Fruit fly (Drosophila melanogaster) whole organism, embryonic: ENCODE results near the gene spn-B.

Experiments
- Atf3 ChIP-seq: fragments of 200-800 bp; sonication (Bioruptor generic); optimal IDR thresholded peaks from 3 replicates; lab custom pipeline; 2016; ENCODE audit warnings: missing biosample characterization, missing genetic modification characterization
- B-H2 ChIP-seq: fragments of 200-800 bp; sonication (Bioruptor generic); optimal IDR thresholded peaks from 2 replicates; lab custom pipeline; 2018; ENCODE audit warnings: missing biosample characterization, mild to moderate bottlenecking, missing genetic modification characterization
- CG10267 ChIP-seq: fragments of 200-800 bp; sonication (Bioruptor generic); optimal IDR thresholded peaks from 2 replicates; lab custom pipeline; 2018; ENCODE audit warnings: missing biosample characterization, mild to moderate bottlenecking, missing genetic modification characterization, moderate library complexity
- CG11247 ChIP-seq: fragments of 200-800 bp; sonication (Bioruptor generic); IDR thresholded peaks from 2 replicates; pipeline ENCODE4 v1.3.6; 2022; ENCODE audit warnings: missing biosample characterization, missing genetic modification characterization
- CG12104 ChIP-seq: fragments of 200-800 bp; sonication (Bioruptor generic); optimal IDR thresholded peaks from 3 replicates; lab custom pipeline; 2016; ENCODE audit warnings: missing biosample characterization, missing genetic modification characterization
- CG12299 ChIP-seq: fragments of 200-800 bp; sonication (Bioruptor generic); optimal IDR thresholded peaks from 2 replicates; lab custom pipeline; 2018; ENCODE audit warnings: missing biosample characterization, mild to moderate bottlenecking, missing genetic modification characterization
- CG12659 ChIP-seq: fragments of 200-800 bp; sonication (Bioruptor generic); optimal IDR thresholded peaks from 3 replicates; lab custom pipeline; 2017; ENCODE audit warnings: mild to moderate bottlenecking, missing biosample characterization, missing genetic modification reagents, missing genetic modification characterization
- CG1602 ChIP-seq: fragments of 200-800 bp; sonication (Bioruptor generic); optimal IDR thresholded peaks from 3 replicates; lab custom pipeline; 2016; ENCODE audit warnings: missing biosample characterization, missing genetic modification characterization
- CG18619 ChIP-seq: fragments of 200-800 bp; sonication (Bioruptor generic); optimal IDR thresholded peaks from 3 replicates; lab custom pipeline; 2017; ENCODE audit warnings: missing biosample characterization, mild to moderate bottlenecking, missing genetic modification characterization
- CG2116 ChIP-seq: fragments of 200-800 bp; sonication (Bioruptor generic); optimal IDR thresholded peaks from 3 replicates; lab custom pipeline; 2018; ENCODE audit warnings: missing biosample characterization, mild to moderate bottlenecking, missing genetic modification characterization
- CG3163 ChIP-seq: fragments of 200-800 bp; sonication (Bioruptor generic); optimal IDR thresholded peaks from 3 replicates; lab custom pipeline; 2016; ENCODE audit warnings: missing biosample characterization, missing genetic modification characterization
- CG4328 ChIP-seq: fragments of 200-800 bp; sonication (Bioruptor generic); optimal IDR thresholded peaks from 3 replicates; lab custom pipeline; 2017; ENCODE audit warnings: missing biosample characterization, missing genetic modification reagents, missing genetic modification characterization
- CG4854 ChIP-seq: fragments of 200-800 bp; sonication (Bioruptor generic); optimal IDR thresholded peaks from 2 replicates; lab custom pipeline; 2016; ENCODE audit warnings: missing biosample characterization, missing genetic modification characterization, inconsistent platforms
- CG5953 ChIP-seq: fragments of 200-800 bp; sonication (Bioruptor generic); IDR thresholded peaks from 2 replicates; pipeline ENCODE4 v1.3.6; 2022; ENCODE audit warnings: missing biosample characterization, missing genetic modification characterization
- CG6791 ChIP-seq: fragments of 200-800 bp; sonication (Bioruptor generic); IDR thresholded peaks from 3 replicates; pipeline ENCODE4 v1.3.6; 2022; ENCODE audit warnings: missing biosample characterization, missing genetic modification characterization; ENCODE audit not compliant: partially characterized antibody
- CG7357 ChIP-seq: fragments of 200-800 bp; sonication (Bioruptor generic); IDR thresholded peaks from 3 replicates; pipeline ENCODE4 v1.3.6; 2022; ENCODE audit warnings: missing biosample characterization, missing genetic modification characterization
- CG7556 ChIP-seq: fragments of 200-800 bp; sonication (Bioruptor generic); optimal IDR thresholded peaks from 2 replicates; lab custom pipeline; 2017; ENCODE audit warnings: missing biosample characterization, mild to moderate bottlenecking, missing genetic modification characterization
- CG7745 ChIP-seq: fragments of 200-800 bp; sonication (Bioruptor generic); optimal IDR thresholded peaks from 2 replicates; lab custom pipeline; 2018; ENCODE audit warnings: missing biosample characterization, mild to moderate bottlenecking, missing genetic modification characterization, moderate library complexity
- CG9727 ChIP-seq: fragments of 200-800 bp; sonication (Bioruptor generic); optimal IDR thresholded peaks from 3 replicates; lab custom pipeline; 2017; ENCODE audit warnings: missing biosample characterization, mild to moderate bottlenecking, missing genetic modification characterization
- Dek ChIP-seq: fragments of 200-800 bp; sonication (Bioruptor generic); optimal IDR thresholded peaks from 3 replicates; lab custom pipeline; 2019; ENCODE audit warnings: missing biosample characterization, mild to moderate bottlenecking, missing genetic modification characterization, moderate library complexity
- Dip2 ChIP-seq: fragments of 200-800 bp; sonication (Bioruptor generic); IDR thresholded peaks from 2 replicates; pipeline ENCODE4 v1.3.6; 2022; ENCODE audit warnings: missing biosample characterization, missing genetic modification characterization
- E2f2 ChIP-seq: fragments of 200-800 bp; sonication (Bioruptor generic); IDR thresholded peaks from 2 replicates; pipeline ENCODE4 v1.3.6; 2022; ENCODE audit warnings: missing biosample characterization, missing genetic modification characterization
- Gsc ChIP-seq: fragments of 200-800 bp; sonication (Bioruptor generic); IDR thresholded peaks from 2 replicates; pipeline ENCODE4 v1.3.6; 2022; ENCODE audit warnings: missing biosample characterization, missing genetic modification characterization
- HmgD ChIP-seq: fragments of 200-800 bp; sonication (Bioruptor generic); optimal IDR thresholded peaks from 3 replicates; lab custom pipeline; 2016; ENCODE audit warnings: missing biosample characterization, missing genetic modification characterization
- Kr ChIP-seq: fragments of 200-800 bp; sonication (Bioruptor generic); optimal IDR thresholded peaks from 2 replicates; lab custom pipeline; 2017; ENCODE audit warnings: missing biosample characterization, mild to moderate bottlenecking, missing genetic modification characterization
- Lim3 ChIP-seq: fragments of 200-800 bp; sonication (Bioruptor generic); IDR thresholded peaks from 2 replicates; pipeline ENCODE4 v1.3.6; 2022; ENCODE audit warnings: missing biosample characterization, missing genetic modification characterization
- Mad ChIP-seq: fragments of 200-800 bp; sonication (Bioruptor generic); optimal IDR thresholded peaks from 2 replicates; lab custom pipeline; 2016; ENCODE audit warnings: missing biosample characterization, missing genetic modification characterization
- NC2α ChIP-seq: fragments of 200-800 bp; sonication (Bioruptor generic); optimal IDR thresholded peaks from 2 replicates; lab custom pipeline; 2016; ENCODE audit warnings: missing biosample characterization, missing genetic modification characterization
- NC2β ChIP-seq: fragments of 200-800 bp; sonication (Bioruptor generic); optimal IDR thresholded peaks from 2 replicates; lab custom pipeline; 2016; ENCODE audit warnings: missing biosample characterization, missing genetic modification characterization
- Oli ChIP-seq: fragments of 200-800 bp; sonication (Bioruptor generic); optimal IDR thresholded peaks from 2 replicates; lab custom pipeline; 2018; ENCODE audit warnings: missing biosample characterization, mild to moderate bottlenecking, missing genetic modification characterization, moderate library complexity
- Ptx1 ChIP-seq: fragments of 200-800 bp; sonication (Bioruptor generic); IDR thresholded peaks from 2 replicates; pipeline ENCODE4 v1.3.6; 2022; ENCODE audit warnings: missing biosample characterization, missing genetic modification characterization
- Trl ChIP-seq, 3 experiments: fragments of >200 bp in 2 of 3; fragments of 200-800 bp in 1 of 3; sonication (Bioruptor generic) in 1 of 3; optimal IDR thresholded peaks; 2 replicates in 1 of 3; 3 replicates in 2 of 3; lab custom pipeline; 2016 to 2017; ENCODE audit warnings: missing biosample characterization in 1 of 3, missing genetic modification characterization in 1 of 3
- Vsx1 ChIP-seq: fragments of 200-800 bp; sonication (Bioruptor generic); optimal IDR thresholded peaks from 2 replicates; lab custom pipeline; 2017; ENCODE audit warnings: missing biosample characterization, mild to moderate bottlenecking, missing genetic modification characterization, missing genetic modification reagents
- crc ChIP-seq: fragments of 200-800 bp; sonication (Bioruptor generic); optimal IDR thresholded peaks from 2 replicates; lab custom pipeline; 2016; ENCODE audit warnings: missing biosample characterization, missing genetic modification characterization
- crp ChIP-seq, 2 experiments: fragments of 200-800 bp; sonication (Bioruptor generic); optimal IDR thresholded peaks; 2 replicates in 1 of 2; 3 replicates in 1 of 2; lab custom pipeline; 2017; ENCODE audit warnings: missing biosample characterization in 2 of 2, missing genetic modification characterization in 2 of 2, mild to moderate bottlenecking in 1 of 2, moderate library complexity in 1 of 2
- dati ChIP-seq: fragments of 200-800 bp; sonication (Bioruptor generic); IDR thresholded peaks from 2 replicates; pipeline ENCODE4 v1.3.6; 2022; ENCODE audit warnings: missing biosample characterization, missing genetic modification characterization
- disco-r ChIP-seq: fragments of 200-800 bp; sonication (Bioruptor generic); optimal IDR thresholded peaks from 2 replicates; lab custom pipeline; 2016; ENCODE audit warnings: missing biosample characterization, missing genetic modification characterization
- dmrt99B ChIP-seq: fragments of 200-800 bp; sonication (Bioruptor generic); optimal IDR thresholded peaks from 2 replicates; lab custom pipeline; 2018; ENCODE audit warnings: missing biosample characterization, mild to moderate bottlenecking, missing genetic modification characterization, moderate library complexity
- emc ChIP-seq: fragments of 200-800 bp; sonication (Bioruptor generic); optimal IDR thresholded peaks from 2 replicates; lab custom pipeline; 2016; ENCODE audit warnings: missing biosample characterization, missing genetic modification characterization
- eyg ChIP-seq: fragments of 200-800 bp; sonication (Bioruptor generic); optimal IDR thresholded peaks from 3 replicates; lab custom pipeline; 2016; ENCODE audit warnings: missing biosample characterization, missing genetic modification characterization
- jing ChIP-seq: fragments of 200-800 bp; sonication (Bioruptor generic); optimal IDR thresholded peaks from 2 replicates; lab custom pipeline; 2018; ENCODE audit warnings: missing biosample characterization, mild to moderate bottlenecking, missing genetic modification characterization
- lab ChIP-seq: fragments of 200-800 bp; sonication (Bioruptor generic); optimal IDR thresholded peaks from 3 replicates; lab custom pipeline; 2017; ENCODE audit warnings: missing biosample characterization, missing genetic modification characterization, mild to moderate bottlenecking, moderate library complexity, missing genetic modification reagents
- p53 ChIP-seq: fragments of 200-800 bp; sonication (Bioruptor generic); optimal IDR thresholded peaks from 2 replicates; lab custom pipeline; 2016; ENCODE audit warnings: missing biosample characterization, missing genetic modification characterization
- psq ChIP-seq: fragments of 200-800 bp; sonication (Bioruptor generic); optimal IDR thresholded peaks from 2 replicates; lab custom pipeline; 2017; ENCODE audit warnings: missing biosample characterization, missing genetic modification characterization
- sisA ChIP-seq: fragments of 200-800 bp; sonication (Bioruptor generic); IDR thresholded peaks from 2 replicates; pipeline ENCODE4 v1.3.6; 2022; ENCODE audit warnings: missing biosample characterization, missing genetic modification characterization
- sug ChIP-seq: fragments of 200-800 bp; optimal IDR thresholded peaks from 2 replicates; lab custom pipeline; 2019; ENCODE audit warnings: missing biosample characterization, mild to moderate bottlenecking, missing genetic modification characterization, moderate library complexity
- tap ChIP-seq: fragments of 200-800 bp; optimal IDR thresholded peaks from 3 replicates; lab custom pipeline; 2019; ENCODE audit warnings: missing biosample characterization, mild to moderate bottlenecking, missing genetic modification characterization, moderate library complexity
- unc-4 ChIP-seq: fragments of 200-800 bp; sonication (Bioruptor generic); IDR thresholded peaks from 2 replicates; pipeline ENCODE4 v1.3.6; 2022; ENCODE audit warnings: missing biosample characterization, missing genetic modification characterization; ENCODE audit not compliant: partially characterized antibody
- vfl ChIP-seq: fragments of 200-800 bp; sonication (Bioruptor generic); optimal IDR thresholded peaks from 2 replicates; lab custom pipeline; 2016; ENCODE audit warnings: missing biosample characterization, missing genetic modification characterization
- wor ChIP-seq: fragments of 200-800 bp; sonication (Bioruptor generic); IDR thresholded peaks from 2 replicates; pipeline ENCODE4 v1.3.6; 2022; ENCODE audit warnings: missing biosample characterization, missing genetic modification characterization
- zen2 ChIP-seq: fragments of 200-800 bp; sonication (Bioruptor generic); IDR thresholded peaks from 3 replicates; pipeline ENCODE4 v1.3.6; 2022; ENCODE audit warnings: missing biosample characterization, missing genetic modification characterization; ENCODE audit not compliant: partially characterized antibody

Gene spn-B

DNA sequence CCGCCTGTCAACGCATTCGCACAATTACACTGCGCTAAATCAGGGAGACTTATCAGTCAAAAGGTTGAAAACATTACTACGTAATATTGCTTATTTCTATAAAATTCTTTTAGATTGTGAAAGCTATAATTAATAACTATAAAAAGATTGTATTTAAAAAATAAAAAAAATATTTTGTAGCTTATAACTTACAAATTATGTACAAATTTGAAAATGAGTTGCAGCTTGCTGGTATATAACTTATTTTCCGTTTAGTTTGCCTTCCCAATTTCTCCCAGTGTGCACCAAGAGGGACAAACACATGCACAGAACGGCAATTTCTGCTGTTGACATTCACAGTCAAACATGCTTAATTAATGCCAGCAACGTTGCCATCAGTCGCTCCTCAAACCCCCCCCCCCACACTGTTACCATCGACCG lies 25.9 kb downstream of the spn-B start (continued):
- TF ChIP-seq Kr (GFP tag; lab: Kevin White, UChicago) (no peak), Gsc (0 out of 2 replicates have a peak, but pooled peaks have one; percentile 28), CG12104 (GFP tag; lab: Kevin White, UChicago) (peak; percentile 65), sug (tag; lab: Kevin White, UChicago) (peak; percentile 60), tap (peak; percentile 70), CG4328 (GFP tag; lab: Kevin White, UChicago) (peak; percentile 9), lab (GFP tag; lab: Kevin White, UChicago) (peak; percentile 90), CG7556 (GFP tag; lab: Kevin White, UChicago) (peak; percentile 83), wor (peak; percentile 55), CG2116 (GFP tag; lab: Kevin White, UChicago) (no peak), Trl (optimal IDR thresholded peaks at IDR 0.05; lab: Kevin White, UChicago) (no peak), Trl (GFP tag; optimal IDR thresholded peaks at IDR 0.05; lab: Kevin White, UChicago) (no peak), CG6791 (GFP tag; lab: Robert Waterston, UW) (no peak), Dek (peak; percentile 63), E2f2 (GFP tag; lab: Robert Waterston, UW) (no peak; the same call in 1 of the 2 replicates), vfl (GFP tag; lab: Kevin White, UChicago) (no peak), Mad (GFP tag; lab: Kevin White, UChicago) (no peak), CG11247 (peak; percentile 58; the same call in 1 of the 2 replicates), dmrt99B (tag; lab: Kevin White, UChicago) (peak; percentile 89), CG18619 (peak; percentile 67), CG3163 (GFP tag; lab: Kevin White, UChicago) (no peak), CG10267 (tag; lab: Kevin White, UChicago) (peak; percentile 71), Ptx1 (GFP tag; lab: Robert Waterston, UW) (peak; percentile 77), disco-r (no peak), crc (GFP tag; lab: Kevin White, UChicago) (no peak), Lim3 (GFP tag; lab: Robert Waterston, UW) (no peak), CG12299 (tag; lab: Kevin White, UChicago) (peak; percentile 32), HmgD (GFP tag; lab: Kevin White, UChicago) (no peak), p53 (GFP tag; lab: Kevin White, UChicago) (no peak), CG7357 (peak; percentile 64; the same call in 1 of the 3 replicates), CG1602 (GFP tag; lab: Kevin White, UChicago) (peak; percentile 18), Vsx1 (peak; percentile 7), jing (peak; percentile 0), NC2α (GFP tag; lab: Kevin White, UChicago) (no peak), dati (GFP tag; lab: Robert Waterston, UW) (no peak), eyg (GFP tag; lab: Kevin White, UChicago) (no peak), NC2β (GFP tag; lab: Kevin White, UChicago) (no peak), crp (GFP tag; optimal IDR thresholded peaks at IDR 0.05; lab: Kevin White, UChicago) (no peak), psq (GFP tag; lab: Kevin White, UChicago) (no peak), CG9727 (GFP tag; lab: Kevin White, UChicago) (peak; percentile 78), Oli (tag; lab: Kevin White, UChicago) (peak; percentile 74), emc (GFP tag; lab: Kevin White, UChicago) (no peak), sisA (GFP tag; lab: Robert Waterston, UW) (peak; percentile 51), Dip2 (GFP tag; lab: Robert Waterston, UW) (no peak), Atf3 (no peak), CG4854 (GFP tag; lab: Kevin White, UChicago) (peak; percentile 4), CG12659 (GFP tag; lab: Kevin White, UChicago) (peak; percentile 59), CG7745 (no peak), CG5953 (no peak; the same call in 1 of the 2 replicates), B-H2 (no peak), unc-4 (GFP tag; lab: Robert Waterston, UW) (no peak), zen2 (GFP tag; lab: Robert Waterston, UW) (no peak)
